Fruit fly (Drosophila melanogaster) whole organism, embryonic: ENCODE measurements around the gene CG32448.

Experiments
- Awh ChIP-seq: fragments of 200-800 bp; sonication (Bioruptor generic); IDR thresholded peaks from 2 replicates; pipeline ENCODE4, ENCODE4 v1.3.6; 2022; ENCODE audit warnings: missing biosample characterization, missing genetic modification characterization
- CG10366 ChIP-seq: fragments of 200-800 bp; sonication (Bioruptor generic); IDR thresholded peaks from 2 replicates; pipeline ENCODE4 v1.3.6; 2022; ENCODE audit warnings: missing biosample characterization, missing genetic modification characterization
- CG12391 ChIP-seq: fragments of 200-800 bp; sonication (Bioruptor generic); optimal IDR thresholded peaks from 3 replicates; lab custom pipeline; 2018; ENCODE audit warnings: missing biosample characterization, mild to moderate bottlenecking, missing genetic modification characterization, moderate library complexity
- CG17829 ChIP-seq: fragments of 200-800 bp; optimal IDR thresholded peaks from 2 replicates; lab custom pipeline; 2019; ENCODE audit warnings: missing biosample characterization, mild to moderate bottlenecking, missing genetic modification characterization, moderate library complexity
- CG1832 ChIP-seq: fragments of 200-800 bp; sonication (Bioruptor generic); optimal IDR thresholded peaks from 2 replicates; lab custom pipeline; 2017; ENCODE audit warnings: missing biosample characterization, mild to moderate bottlenecking, missing genetic modification characterization, inconsistent platforms
- CG2129 ChIP-seq: fragments of 200-800 bp; sonication (Bioruptor generic); IDR thresholded peaks from 2 replicates; pipeline ENCODE4 v1.3.6; 2022; ENCODE audit warnings: missing biosample characterization, missing genetic modification characterization; ENCODE audit not compliant: partially characterized antibody
- CG30020 ChIP-seq: fragments of 200-800 bp; optimal IDR thresholded peaks from 2 replicates; lab custom pipeline; 2019; ENCODE audit warnings: missing biosample characterization, mild to moderate bottlenecking, missing genetic modification characterization, moderate library complexity
- CG33213 ChIP-seq: fragments of 200-800 bp; sonication (Bioruptor generic); optimal IDR thresholded peaks from 3 replicates; lab custom pipeline; 2016; ENCODE audit warnings: missing biosample characterization, missing genetic modification characterization
- CG33557 ChIP-seq: fragments of 200-800 bp; sonication (Bioruptor generic); optimal IDR thresholded peaks from 2 replicates; lab custom pipeline; 2019; ENCODE audit warnings: missing biosample characterization, mild to moderate bottlenecking, missing genetic modification characterization, moderate library complexity
- CG6683 ChIP-seq: fragments of 200-800 bp; sonication (Bioruptor generic); optimal IDR thresholded peaks from 2 replicates; lab custom pipeline; 2017; ENCODE audit warnings: missing biosample characterization, mild to moderate bottlenecking, missing genetic modification characterization, missing genetic modification reagents
- CG6854 ChIP-seq: fragments of 200-800 bp; sonication (Bioruptor generic); optimal IDR thresholded peaks from 3 replicates; lab custom pipeline; 2017; ENCODE audit warnings: missing biosample characterization, mild to moderate bottlenecking, missing genetic modification characterization
- CG7271 ChIP-seq: fragments of 200-800 bp; sonication (Bioruptor generic); optimal IDR thresholded peaks from 2 replicates; lab custom pipeline; 2018; ENCODE audit warnings: missing biosample characterization, mild to moderate bottlenecking, missing genetic modification characterization, moderate library complexity
- Dip2 ChIP-seq: fragments of 200-800 bp; sonication (Bioruptor generic); IDR thresholded peaks from 2 replicates; pipeline ENCODE4 v1.3.6; 2022; ENCODE audit warnings: missing biosample characterization, missing genetic modification characterization
- Dll ChIP-seq: fragments of 200-800 bp; sonication (Bioruptor generic); IDR thresholded peaks from 4 replicates; pipeline ENCODE4 v1.3.6; 2022; ENCODE audit warnings: missing biosample characterization, missing genetic modification characterization; ENCODE audit not compliant: partially characterized antibody
- Dp ChIP-seq: fragments of 200-800 bp; sonication (Bioruptor generic); optimal IDR thresholded peaks from 2 replicates; lab custom pipeline; 2018; ENCODE audit warnings: missing biosample characterization, mild to moderate bottlenecking, missing genetic modification characterization, moderate library complexity
- Fer2 ChIP-seq: fragments of 200-800 bp; sonication (Bioruptor generic); optimal IDR thresholded peaks from 2 replicates; lab custom pipeline; 2018; ENCODE audit warnings: missing biosample characterization, mild to moderate bottlenecking, missing genetic modification characterization, moderate library complexity
- H15 ChIP-seq: fragments of 200-800 bp; sonication (Bioruptor generic); IDR thresholded peaks from 3 replicates; pipeline ENCODE4 v1.3.6; 2022; ENCODE audit warnings: missing biosample characterization, missing genetic modification characterization
- Hr3 ChIP-seq: fragments of 200-800 bp; sonication (Bioruptor generic); optimal IDR thresholded peaks from 3 replicates; lab custom pipeline; 2016; ENCODE audit warnings: missing biosample characterization, missing genetic modification characterization
- Kr ChIP-seq: fragments of 200-800 bp; sonication (Bioruptor generic); optimal IDR thresholded peaks from 2 replicates; lab custom pipeline; 2017; ENCODE audit warnings: missing biosample characterization, mild to moderate bottlenecking, missing genetic modification characterization
- Lpt ChIP-seq: fragments of >200 bp; optimal IDR thresholded peaks from 2 replicates; lab custom pipeline; 2018; ENCODE audit warnings: missing biosample characterization, missing genetic modification characterization
- Mad ChIP-seq: fragments of 200-800 bp; sonication (Bioruptor generic); optimal IDR thresholded peaks from 2 replicates; lab custom pipeline; 2016; ENCODE audit warnings: missing biosample characterization, missing genetic modification characterization
- PHDP ChIP-seq: fragments of 200-800 bp; sonication (Bioruptor generic); optimal IDR thresholded peaks from 3 replicates; lab custom pipeline; 2018; ENCODE audit warnings: missing biosample characterization, mild to moderate bottlenecking, missing genetic modification characterization, moderate library complexity
- Sox100B ChIP-seq: fragments of 200-800 bp; sonication (Bioruptor generic); optimal IDR thresholded peaks from 3 replicates; lab custom pipeline; 2018; ENCODE audit warnings: missing biosample characterization, mild to moderate bottlenecking, missing genetic modification characterization
- Sry-δ ChIP-seq: fragments of 200-800 bp; sonication (Bioruptor generic); optimal IDR thresholded peaks from 2 replicates; lab custom pipeline; 2016; ENCODE audit warnings: missing biosample characterization, missing genetic modification characterization
- ara ChIP-seq: fragments of 200-800 bp; sonication (Bioruptor generic); IDR thresholded peaks from 2 replicates; pipeline ENCODE4 v1.3.6; 2022; ENCODE audit warnings: missing biosample characterization, missing genetic modification characterization
- chinmo ChIP-seq: fragments of 200-800 bp; sonication (Bioruptor generic); IDR thresholded peaks from 4 replicates; pipeline ENCODE4 v1.3.6; 2022; ENCODE audit warnings: missing biosample characterization, missing genetic modification characterization; ENCODE audit not compliant: partially characterized antibody
- ems ChIP-seq: fragments of 200-800 bp; sonication (Bioruptor generic); optimal IDR thresholded peaks from 3 replicates; lab custom pipeline; 2016; ENCODE audit warnings: missing biosample characterization, missing genetic modification characterization
- fu2 ChIP-seq: fragments of 200-800 bp; sonication (Bioruptor generic); optimal IDR thresholded peaks from 2 replicates; lab custom pipeline; 2016; ENCODE audit warnings: missing biosample characterization, missing genetic modification characterization
- gcm ChIP-seq: fragments of 200-800 bp; sonication (Bioruptor generic); optimal IDR thresholded peaks from 2 replicates; lab custom pipeline; 2019; ENCODE audit warnings: missing biosample characterization, mild to moderate bottlenecking, missing genetic modification characterization, moderate library complexity
- gcm2 ChIP-seq: fragments of 200-800 bp; sonication (Bioruptor generic); optimal IDR thresholded peaks from 2 replicates; lab custom pipeline; 2016; ENCODE audit warnings: missing biosample characterization, missing genetic modification characterization
- gfzf ChIP-seq: fragments of 200-800 bp; sonication (Bioruptor generic); optimal IDR thresholded peaks from 2 replicates; lab custom pipeline; 2016; ENCODE audit warnings: missing biosample characterization, mild to moderate bottlenecking, missing genetic modification characterization, moderate library complexity
- gsb-n ChIP-seq: fragments of 200-800 bp; sonication (Bioruptor generic); optimal IDR thresholded peaks from 3 replicates; lab custom pipeline; 2018; ENCODE audit warnings: missing biosample characterization, mild to moderate bottlenecking, missing genetic modification characterization
- hbn ChIP-seq: fragments of 200-800 bp; sonication (Bioruptor generic); IDR thresholded peaks from 2 replicates; pipeline ENCODE4 v1.3.6; 2022; ENCODE audit warnings: missing biosample characterization, missing genetic modification characterization; ENCODE audit not compliant: partially characterized antibody
- hkb ChIP-seq, 2 experiments: fragments of 200-800 bp in 1 of 2; fragments of >200 bp in 1 of 2; sonication (Bioruptor generic) in 1 of 2; IDR thresholded peaks in 1 of 2; optimal IDR thresholded peaks in 1 of 2; 2 replicates each; pipeline versions ENCODE4 v1.3.6 to Lab custom; 2017 to 2022; ENCODE audit warnings: missing biosample characterization in 1 of 2, missing genetic modification characterization in 1 of 2
- lbe ChIP-seq: fragments of 200-800 bp; sonication (Bioruptor generic); optimal IDR thresholded peaks from 2 replicates; lab custom pipeline; 2016; ENCODE audit warnings: missing biosample characterization, mild to moderate bottlenecking, missing genetic modification characterization
- lola ChIP-seq, 3 experiments: fragments of >200 bp in 2 of 3; fragments of 200-800 bp in 1 of 3; sonication (Bioruptor generic) in 1 of 3; optimal IDR thresholded peaks; 2 replicates each; lab custom pipeline; 2017 to 2019; ENCODE audit warnings: missing biosample characterization in 3 of 3, missing genetic modification characterization in 3 of 3, mild to moderate bottlenecking in 1 of 3, moderate library complexity in 1 of 3
- maf-S ChIP-seq: fragments of 200-800 bp; sonication (Bioruptor generic); optimal IDR thresholded peaks from 2 replicates; lab custom pipeline; 2016; ENCODE audit warnings: missing biosample characterization, missing genetic modification characterization
- nom ChIP-seq: fragments of 200-800 bp; sonication (Bioruptor generic); optimal IDR thresholded peaks from 2 replicates; lab custom pipeline; 2017; ENCODE audit warnings: missing biosample characterization, missing genetic modification characterization, mild to moderate bottlenecking, moderate library complexity, missing genetic modification reagents
- peb ChIP-seq: fragments of 200-800 bp; sonication (Bioruptor generic); IDR thresholded peaks from 2 replicates; pipeline ENCODE4 v1.3.6; 2022; ENCODE audit warnings: missing biosample characterization, missing genetic modification characterization
- pfk ChIP-seq: fragments of 200-800 bp; sonication (Bioruptor generic); optimal IDR thresholded peaks from 2 replicates; lab custom pipeline; 2018; ENCODE audit warnings: missing biosample characterization, mild to moderate bottlenecking, missing genetic modification characterization, moderate library complexity
- sna ChIP-seq: fragments of 200-800 bp; sonication (Bioruptor generic); IDR thresholded peaks from 2 replicates; pipeline ENCODE4 v1.3.6; 2022; ENCODE audit warnings: missing biosample characterization, missing genetic modification characterization; ENCODE audit not compliant: partially characterized antibody
- tna ChIP-seq: fragments of 200-800 bp; sonication (Bioruptor generic); IDR thresholded peaks from 2 replicates; pipeline ENCODE4 v1.3.6; 2022; ENCODE audit warnings: missing biosample characterization, missing genetic modification characterization; ENCODE audit not compliant: partially characterized antibody
- ttk ChIP-seq: fragments of 200-800 bp; sonication (Bioruptor generic); IDR thresholded peaks from 2 replicates; pipeline ENCODE4 v2.1.2; 2022; ENCODE audit warnings: missing biosample characterization, missing genetic modification characterization
- wdn ChIP-seq: fragments of 200-800 bp; sonication (Bioruptor generic); IDR thresholded peaks from 2 replicates; pipeline ENCODE4 v1.3.6; 2022; ENCODE audit warnings: missing biosample characterization, missing genetic modification characterization
- wek ChIP-seq: fragments of 200-800 bp; sonication (Bioruptor generic); optimal IDR thresholded peaks from 3 replicates; lab custom pipeline; 2018; ENCODE audit warnings: missing biosample characterization, mild to moderate bottlenecking, missing genetic modification characterization, moderate library complexity
- zfh1 ChIP-seq: fragments of 200-800 bp; sonication (Bioruptor generic); IDR thresholded peaks from 3 replicates; pipeline ENCODE4 v1.3.6; 2022; ENCODE audit warnings: missing biosample characterization, missing genetic modification characterization

CG32448 gene

dm6 chr3L:21832203-21833160 is 4.2 kb upstream of the CG32448 start, which contains the start of the genes CG7148 and Nopp140 (continued):
- TF ChIP-seq CG33557 (GFP tag; lab: Kevin White, UChicago) (peak; percentile 27), sna (GFP tag; lab: Robert Waterston, UW) (no peak), CG2129 (no peak), Kr (GFP tag; lab: Kevin White, UChicago) (no peak), nom (GFP tag; lab: Kevin White, UChicago) (peak; percentile 46), lbe (GFP tag; lab: Kevin White, UChicago) (peak; percentile 18), ara (GFP tag; lab: Robert Waterston, UW) (0 out of 2 replicates have a peak, but pooled peaks have one; percentile 41), tna (GFP tag; lab: Robert Waterston, UW) (no peak), Hr3 (GFP tag; lab: Kevin White, UChicago) (peak; percentile 59), hkb (optimal IDR thresholded peaks at IDR 0.05; lab: Kevin White, UChicago) (no peak), hkb (GFP tag; IDR thresholded peaks at IDR 0.05; lab: Robert Waterston, UW) (peak; percentile 57), wek (GFP tag; lab: Kevin White, UChicago) (peak; percentile 100), zfh1 (GFP tag; lab: Robert Waterston, UW) (peak; percentile 71; the same call in 2 of the 3 replicates), gfzf (GFP tag; lab: Kevin White, UChicago) (peak; percentile 46), gsb-n (tag; lab: Kevin White, UChicago) (peak; percentile 35), maf-S (GFP tag; lab: Kevin White, UChicago) (peak; percentile 45), gcm (GFP tag; lab: Kevin White, UChicago) (no peak), H15 (GFP tag; lab: Robert Waterston, UW) (peak; percentile 30; the same call in 1 of the 3 replicates), CG6854 (no peak), PHDP (tag; lab: Kevin White, UChicago) (peak; percentile 72), CG1832 (GFP tag; lab: Kevin White, UChicago) (no peak), gcm2 (GFP tag; lab: Kevin White, UChicago) (no peak), chinmo (peak; percentile 78; the same call in 1 of the 4 replicates), pfk (GFP tag; lab: Kevin White, UChicago) (peak; percentile 34), ttk (peak; percentile 51; the same call in 1 of the 2 replicates), CG10366 (GFP tag; lab: Robert Waterston, UW) (no peak), CG12391 (peak; percentile 71), CG33213 (peak; percentile 66), Dll (GFP tag; lab: Robert Waterston, UW) (0 out of 4 replicates have a peak, but pooled peaks have one; percentile 35), Lpt (GFP tag; lab: Kevin White, UChicago) (no peak), Mad (GFP tag; lab: Kevin White, UChicago) (peak; percentile 54), CG6683 (GFP tag; lab: Kevin White, UChicago) (peak; percentile 43), CG7271 (no peak), Awh (GFP tag; lab: Robert Waterston, UW) (peak; percentile 50; the same call in 1 of the 2 replicates), Sox100B (GFP tag; lab: Kevin White, UChicago) (peak; percentile 3), ems (GFP tag; lab: Kevin White, UChicago) (peak; percentile 60), Dip2 (GFP tag; lab: Robert Waterston, UW) (no peak), CG30020 (tag; lab: Kevin White, UChicago) (peak; percentile 74), fu2 (GFP tag; lab: Kevin White, UChicago) (peak; percentile 68), Dp (GFP tag; lab: Kevin White, UChicago) (peak; percentile 34), Fer2 (tag; lab: Kevin White, UChicago) (peak; percentile 44), CG17829 (peak; percentile 61), wdn (GFP tag; lab: Robert Waterston, UW) (peak; percentile 61), lola (GFP tag; optimal IDR thresholded peaks at IDR 0.05; lab: Kevin White, UChicago) (peak in 1 of 3 experiments; percentile 14), Sry-δ (peak; percentile 51), hbn (GFP tag; lab: Robert Waterston, UW) (no peak), peb (GFP tag; lab: Robert Waterston, UW) (0 out of 2 replicates have a peak, but pooled peaks have one; percentile 25)
